Fruit fly (Drosophila melanogaster) Kc167 (cell line): ENCODE results near the gene CG13060.

Experiments
- Myc ChIP-seq: fragments of >200 bp; optimal IDR thresholded peaks from 2 replicates; lab custom pipeline; 2017; ENCODE audit warnings: missing external identifiers
- h ChIP-seq: fragments of >200 bp; optimal IDR thresholded peaks from 3 replicates; lab custom pipeline; 2018; ENCODE audit warnings: missing external identifiers
- psq ChIP-seq: fragments of >200 bp; optimal IDR thresholded peaks from 2 replicates; lab custom pipeline; 2017; ENCODE audit warnings: missing external identifiers

DNA sequence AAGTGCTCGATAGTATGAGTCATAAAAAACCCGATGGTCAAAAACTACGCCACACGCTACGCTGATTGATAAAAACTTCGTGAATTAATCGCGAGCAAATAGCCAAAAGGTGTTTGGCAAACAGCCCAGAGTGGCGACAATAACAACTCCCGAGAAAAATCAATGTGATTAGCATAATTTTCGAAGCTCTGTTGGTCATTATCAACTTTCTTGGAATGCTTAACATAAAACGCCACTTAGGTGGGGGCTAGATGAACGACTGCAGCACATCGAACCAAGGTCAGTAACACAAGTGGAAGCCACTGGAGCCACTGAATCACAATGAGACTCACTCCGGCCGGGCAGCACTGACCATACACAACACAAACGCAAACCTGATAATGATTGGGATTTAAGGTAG, 18.1 kb downstream of the CG13060 start:
- TF ChIP-seq h (lab: Kevin White, UChicago) (no peak), psq (lab: Kevin White, UChicago) (no peak), Myc (lab: Kevin White, UChicago) (no peak)
